Worm (Caenorhabditis elegans) whole organism, L3 larva: ENCODE data around the gene H19J13.2.

Experiments
- egl-27 ChIP-seq: sonication (generic microtip); optimal IDR thresholded peaks from 4 replicates; lab custom pipeline; 2017; ENCODE audit warnings: missing biosample characterization, missing genetic modification reagents, missing genetic modification characterization
- fkh-10 ChIP-seq: sonication (generic microtip); optimal IDR thresholded peaks from 2 replicates; lab custom pipeline; 2017; ENCODE audit warnings: missing biosample characterization, missing genetic modification reagents, missing genetic modification characterization
- nhr-23 ChIP-seq: fragments of 150-350 bp; optimal IDR thresholded peaks from 2 replicates; lab custom pipeline; 2014; ENCODE audit warnings: missing biosample characterization, missing genetic modification reagents, missing genetic modification characterization
- nhr-237 ChIP-seq: fragments of 150-350 bp; optimal IDR thresholded peaks from 2 replicates; lab custom pipeline; 2014; ENCODE audit warnings: missing biosample characterization, missing genetic modification characterization
- nhr-77 ChIP-seq: fragments of 150-350 bp; optimal IDR thresholded peaks from 2 replicates; lab custom pipeline; 2014; ENCODE audit warnings: missing biosample characterization, missing genetic modification characterization
- tbx-2 ChIP-seq: sonication (generic microtip); optimal IDR thresholded peaks from 2 replicates; lab custom pipeline; 2016; ENCODE audit warnings: mild to moderate bottlenecking, missing genetic modification characterization, missing compliant biosample characterization
- ztf-4 ChIP-seq: fragments of 150-350 bp; optimal IDR thresholded peaks from 2 replicates; lab custom pipeline; 2014; ENCODE audit warnings: missing biosample characterization, missing genetic modification characterization

ce11 chrX:12285496-12285895, 11.7 kb upstream of the H19J13.2 start, which contains the start of gene lips-2:
- TF ChIP-seq nhr-23 (no peak), ztf-4 (tag; lab: Kevin White, UChicago) (no peak), nhr-77 (tag; lab: Kevin White, UChicago) (no peak), tbx-2 (tag; lab: Kevin White, UChicago) (no peak), nhr-237 (tag; lab: Kevin White, UChicago) (no peak), fkh-10 (GFP tag; lab: Kevin White, UChicago) (no peak), egl-27 (tag; lab: Kevin White, UChicago) (no peak)
